Worm (Caenorhabditis elegans): ENCODE results near the gene M04C3.2.

Gene M04C3.2

ce11 chrV:19467574-19467973, 18.9 kb upstream of the M04C3.2 start, which contains the start of gene Y43F8B.23:
TSS of gene Y43F8B.23 (minus strand) at chrV:19467648.
- TF ChIP-seq daf-19 (GFP tag; conservative IDR thresholded peaks at IDR 0.05) (no peak), hlh-30 (tag; optimal IDR thresholded peaks at IDR 0.05; ENCODE audit: insufficient read depth) (peak; percentile 27), unc-62 (GFP tag; optimal IDR thresholded peaks at IDR 0.05 in 1 of 2) (peak in 1 of 2 experiments; percentile 40), unc-62 (tag; optimal IDR thresholded peaks at IDR 0.05) (no peak), tra-1 (GFP tag; IDR thresholded peaks at IDR 0.05) (no peak), snpc-4 (tag; optimal IDR thresholded peaks at IDR 0.05) (no peak), dmd-8 (GFP tag; IDR thresholded peaks at IDR 0.05) (no peak), dpl-1 (GFP tag; optimal IDR thresholded peaks at IDR 0.05) (no peak), aly-2 (tag; optimal IDR thresholded peaks at IDR 0.05) (no peak), ceh-44 (GFP tag; IDR thresholded peaks at IDR 0.05) (no peak), nhr-41 (GFP tag; IDR thresholded peaks at IDR 0.05) (no peak), pha-4 (GFP tag; IDR thresholded peaks at IDR 0.05) (no peak), pha-4 (tag; optimal IDR thresholded peaks at IDR 0.05) (no peak), jun-1 (tag; optimal IDR thresholded peaks at IDR 0.05) (no peak), madf-9 (GFP tag; conservative IDR thresholded peaks at IDR 0.05) (no peak), lim-7 (GFP tag; IDR thresholded peaks at IDR 0.05) (no peak), dmd-6 (GFP tag; IDR thresholded peaks at IDR 0.05) (peak; percentile 56), lin-38 (GFP tag; IDR thresholded peaks at IDR 0.05) (no peak), ZK337.2 (GFP tag; IDR thresholded peaks at IDR 0.05) (no peak), Y105C5A.15 (GFP tag; IDR thresholded peaks at IDR 0.05) (no peak), zag-1 (tag; optimal IDR thresholded peaks at IDR 0.05) (no peak), F44E2.7 (GFP tag; IDR thresholded peaks at IDR 0.05) (no peak), gei-8 (GFP tag; optimal IDR thresholded peaks at IDR 0.05) (no peak), R02D3.7 (tag; optimal IDR thresholded peaks at IDR 0.05) (no peak), ceh-32 (tag; optimal IDR thresholded peaks at IDR 0.05; ENCODE audit: poor library complexity) (no peak), lin-29 (GFP tag; IDR thresholded peaks at IDR 0.05) (no peak), D1046.2 (GFP tag; IDR thresholded peaks at IDR 0.05) (no peak), T26A8.4 (GFP tag; IDR thresholded peaks at IDR 0.05) (no peak), snpc-1.2 (GFP tag; IDR thresholded peaks at IDR 0.05) (no peak), ceh-62 (tag; optimal IDR thresholded peaks at IDR 0.05) (no peak), nhr-42 (GFP tag; IDR thresholded peaks at IDR 0.05) (no peak), F10B5.3 (tag; optimal IDR thresholded peaks at IDR 0.05) (no peak), Y5F2A.4 (GFP tag; optimal IDR thresholded peaks at IDR 0.05) (no peak), skn-1 (tag; optimal IDR thresholded peaks at IDR 0.05) (no peak), nhr-6 (tag; optimal IDR thresholded peaks at IDR 0.05) (no peak), daf-8 (GFP tag; IDR thresholded peaks at IDR 0.05) (no peak), F37D6.2 (tag; optimal IDR thresholded peaks at IDR 0.05) (no peak), dmd-9 (GFP tag; IDR thresholded peaks at IDR 0.05) (no peak), spr-1 (tag; optimal IDR thresholded peaks at IDR 0.05) (no peak), nhr-111 (GFP tag; optimal IDR thresholded peaks at IDR 0.05) (no peak), fos-1 (tag; optimal IDR thresholded peaks at IDR 0.05) (no peak), hlh-11 (tag; optimal IDR thresholded peaks at IDR 0.05) (peak; percentile 24), lir-3 (tag; optimal IDR thresholded peaks at IDR 0.05) (no peak), unc-39 (tag; optimal IDR thresholded peaks at IDR 0.05) (no peak), dve-1 (tag; optimal IDR thresholded peaks at IDR 0.05; ENCODE audit: insufficient read depth) (peak; percentile 61), nhr-77 (tag; optimal IDR thresholded peaks at IDR 0.05) (peak; percentile 26), ztf-7 (tag; optimal IDR thresholded peaks at IDR 0.05) (no peak), nhr-28 (tag; optimal IDR thresholded peaks at IDR 0.05) (peak; percentile 91), duxl-1 (tag; optimal IDR thresholded peaks at IDR 0.05; ENCODE audit: poor library complexity) (no peak), aha-1 (tag) (no peak), ama-1 (optimal IDR thresholded peaks at IDR 0.05) (no peak), lin-13 (GFP tag; optimal IDR thresholded peaks at IDR 0.05) (no peak), arid-1 (GFP tag; conservative IDR thresholded peaks at IDR 0.05) (no peak), mep-1 (tag; optimal IDR thresholded peaks at IDR 0.05) (no peak)
